Fruit fly (Drosophila melanogaster) whole organism, embryonic: Measurements from ENCODE around the gene mRpS31.

Experiments used
- Adf1 ChIP-seq: fragments of 200-800 bp; sonication (Bioruptor generic); IDR thresholded peaks from 2 replicates; pipeline ENCODE4 v1.3.6; 2022; ENCODE audit warnings: missing biosample characterization, missing genetic modification characterization
- CG10267 ChIP-seq: fragments of 200-800 bp; sonication (Bioruptor generic); optimal IDR thresholded peaks from 2 replicates; lab custom pipeline; 2018; ENCODE audit warnings: missing biosample characterization, mild to moderate bottlenecking, missing genetic modification characterization, moderate library complexity
- CG11695 ChIP-seq: fragments of 200-800 bp; sonication (Bioruptor generic); IDR thresholded peaks from 3 replicates; pipeline ENCODE4 v1.3.6; 2022; ENCODE audit warnings: missing biosample characterization, missing genetic modification characterization
- CG12155 ChIP-seq: fragments of 200-800 bp; sonication (Bioruptor generic); optimal IDR thresholded peaks from 3 replicates; lab custom pipeline; 2016; ENCODE audit warnings: missing biosample characterization, missing genetic modification characterization
- CG12744 ChIP-seq: fragments of 200-800 bp; sonication (Bioruptor generic); optimal IDR thresholded peaks from 2 replicates; lab custom pipeline; 2016; ENCODE audit warnings: missing biosample characterization, missing genetic modification characterization
- CG14860 ChIP-seq: fragments of 200-800 bp; sonication (Bioruptor generic); IDR thresholded peaks from 3 replicates; pipeline ENCODE4 v1.3.6; 2022; ENCODE audit warnings: missing biosample characterization, missing genetic modification characterization; ENCODE audit not compliant: partially characterized antibody
- CG15514 ChIP-seq: fragments of 200-800 bp; sonication (Bioruptor generic); optimal IDR thresholded peaks from 3 replicates; lab custom pipeline; 2017; ENCODE audit warnings: missing biosample characterization, missing genetic modification characterization, mild to moderate bottlenecking, moderate library complexity, missing genetic modification reagents
- CG16813 ChIP-seq: fragments of 200-800 bp; sonication (Bioruptor generic); IDR thresholded peaks from 3 replicates; pipeline ENCODE4 v1.3.6; 2022; ENCODE audit warnings: missing biosample characterization, missing genetic modification characterization; ENCODE audit not compliant: partially characterized antibody
- CG16815 ChIP-seq: fragments of 200-800 bp; sonication (Bioruptor generic); optimal IDR thresholded peaks from 3 replicates; lab custom pipeline; 2017; ENCODE audit warnings: missing biosample characterization, mild to moderate bottlenecking, missing genetic modification characterization
- CG17359 ChIP-seq: fragments of 200-800 bp; sonication (Bioruptor generic); optimal IDR thresholded peaks from 3 replicates; lab custom pipeline; 2018; ENCODE audit warnings: missing biosample characterization, mild to moderate bottlenecking, missing genetic modification characterization, moderate library complexity
- CG17912 ChIP-seq: fragments of 200-800 bp; sonication (Bioruptor generic); optimal IDR thresholded peaks from 2 replicates; lab custom pipeline; 2018; ENCODE audit warnings: missing biosample characterization, mild to moderate bottlenecking, missing genetic modification characterization
- CG30020 ChIP-seq: fragments of 200-800 bp; optimal IDR thresholded peaks from 2 replicates; lab custom pipeline; 2019; ENCODE audit warnings: missing biosample characterization, mild to moderate bottlenecking, missing genetic modification characterization, moderate library complexity
- CG31224 ChIP-seq: fragments of 200-800 bp; sonication (Bioruptor generic); IDR thresholded peaks from 2 replicates; pipeline ENCODE4 v1.3.6; 2022; ENCODE audit warnings: missing biosample characterization, missing genetic modification characterization
- CG33557 ChIP-seq: fragments of 200-800 bp; sonication (Bioruptor generic); optimal IDR thresholded peaks from 2 replicates; lab custom pipeline; 2019; ENCODE audit warnings: missing biosample characterization, mild to moderate bottlenecking, missing genetic modification characterization, moderate library complexity
- CG3726 ChIP-seq: fragments of 200-800 bp; sonication (Bioruptor generic); IDR thresholded peaks from 3 replicates; pipeline ENCODE4, ENCODE4 v1.3.6; 2022; ENCODE audit warnings: missing biosample characterization, missing genetic modification characterization
- CG4360 ChIP-seq: fragments of 200-800 bp; sonication (Bioruptor generic); IDR thresholded peaks from 2 replicates; pipeline ENCODE4 v1.3.6; 2022; ENCODE audit warnings: missing biosample characterization, missing genetic modification characterization
- CG8478 ChIP-seq: fragments of >200 bp; optimal IDR thresholded peaks from 2 replicates; lab custom pipeline; 2018
- CG8765 ChIP-seq: fragments of 200-800 bp; sonication (Bioruptor generic); IDR thresholded peaks from 2 replicates; pipeline ENCODE4 v1.3.6; 2022; ENCODE audit warnings: missing biosample characterization, missing genetic modification characterization
- CG9817 ChIP-seq: fragments of 200-800 bp; sonication (Bioruptor generic); optimal IDR thresholded peaks from 2 replicates; lab custom pipeline; 2018; ENCODE audit warnings: missing biosample characterization, mild to moderate bottlenecking, missing genetic modification characterization, moderate library complexity
- Dref ChIP-seq: fragments of 200-800 bp; sonication (Bioruptor generic); IDR thresholded peaks from 2 replicates; pipeline ENCODE4 v1.3.6; 2022; ENCODE audit warnings: missing biosample characterization, missing genetic modification characterization
- Gsc ChIP-seq: fragments of 200-800 bp; sonication (Bioruptor generic); IDR thresholded peaks from 2 replicates; pipeline ENCODE4 v1.3.6; 2022; ENCODE audit warnings: missing biosample characterization, missing genetic modification characterization
- Lpt ChIP-seq: fragments of >200 bp; optimal IDR thresholded peaks from 2 replicates; lab custom pipeline; 2018; ENCODE audit warnings: missing biosample characterization, missing genetic modification characterization
- Oli ChIP-seq: fragments of 200-800 bp; sonication (Bioruptor generic); optimal IDR thresholded peaks from 2 replicates; lab custom pipeline; 2018; ENCODE audit warnings: missing biosample characterization, mild to moderate bottlenecking, missing genetic modification characterization, moderate library complexity
- Scr ChIP-seq: fragments of 200-800 bp; sonication (Bioruptor generic); IDR thresholded peaks from 2 replicates; pipeline ENCODE4 v1.3.6; 2022; ENCODE audit warnings: missing biosample characterization, missing genetic modification characterization; ENCODE audit not compliant: partially characterized antibody
- Sin3A ChIP-seq: fragments of >200 bp; optimal IDR thresholded peaks from 2 replicates; lab custom pipeline; 2018
- Spps ChIP-seq: fragments of 200-800 bp; sonication (Bioruptor generic); optimal IDR thresholded peaks from 2 replicates; lab custom pipeline; 2018; ENCODE audit warnings: missing biosample characterization, mild to moderate bottlenecking, missing genetic modification characterization
- Xbp1 ChIP-seq: fragments of 200-800 bp; sonication (Bioruptor generic); optimal IDR thresholded peaks from 3 replicates; lab custom pipeline; 2016; ENCODE audit warnings: missing biosample characterization, mild to moderate bottlenecking, missing genetic modification characterization
- ab ChIP-seq: fragments of 200-800 bp; sonication (Bioruptor generic); optimal IDR thresholded peaks from 2 replicates; lab custom pipeline; 2016; ENCODE audit warnings: missing biosample characterization, missing genetic modification characterization
- abd-A ChIP-seq: fragments of 200-800 bp; sonication (Bioruptor generic); optimal IDR thresholded peaks from 3 replicates; lab custom pipeline; 2019; ENCODE audit warnings: missing biosample characterization, mild to moderate bottlenecking, missing genetic modification characterization, moderate library complexity
- ac ChIP-seq: fragments of 200-800 bp; sonication (Bioruptor generic); optimal IDR thresholded peaks from 3 replicates; lab custom pipeline; 2017; ENCODE audit warnings: missing biosample characterization, mild to moderate bottlenecking, missing genetic modification characterization
- ara ChIP-seq: fragments of 200-800 bp; sonication (Bioruptor generic); IDR thresholded peaks from 2 replicates; pipeline ENCODE4 v1.3.6; 2022; ENCODE audit warnings: missing biosample characterization, missing genetic modification characterization
- az2 ChIP-seq: fragments of 200-800 bp; sonication (Bioruptor generic); optimal IDR thresholded peaks from 3 replicates; lab custom pipeline; 2016; ENCODE audit warnings: missing biosample characterization, missing genetic modification characterization
- br ChIP-seq: fragments of >200 bp; optimal IDR thresholded peaks from 2 replicates; lab custom pipeline; 2017
- cas ChIP-seq: fragments of 200-800 bp; sonication (Bioruptor generic); IDR thresholded peaks from 2 replicates; pipeline ENCODE4 v1.3.6; 2022; ENCODE audit warnings: missing biosample characterization, missing genetic modification characterization
- chm ChIP-seq: fragments of 200-800 bp; sonication (Bioruptor generic); IDR thresholded peaks from 2 replicates; pipeline ENCODE4 v1.3.6; 2022; ENCODE audit warnings: missing biosample characterization, missing genetic modification characterization
- chn ChIP-seq: fragments of 200-800 bp; sonication (Bioruptor generic); optimal IDR thresholded peaks from 2 replicates; lab custom pipeline; 2016; ENCODE audit warnings: missing biosample characterization, missing genetic modification characterization
- corto ChIP-seq: fragments of 200-800 bp; sonication (Bioruptor generic); optimal IDR thresholded peaks from 2 replicates; lab custom pipeline; 2016; ENCODE audit warnings: missing biosample characterization, mild to moderate bottlenecking, missing genetic modification characterization, moderate library complexity
- danr ChIP-seq: fragments of 200-800 bp; sonication (Bioruptor generic); IDR thresholded peaks from 2 replicates; pipeline ENCODE4 v1.3.6; 2022; ENCODE audit warnings: missing biosample characterization, missing genetic modification characterization
- ems ChIP-seq: fragments of 200-800 bp; sonication (Bioruptor generic); optimal IDR thresholded peaks from 3 replicates; lab custom pipeline; 2016; ENCODE audit warnings: missing biosample characterization, missing genetic modification characterization
- exex ChIP-seq: fragments of 200-800 bp; sonication (Bioruptor generic); optimal IDR thresholded peaks from 4 replicates; lab custom pipeline; 2018; ENCODE audit warnings: missing biosample characterization, mild to moderate bottlenecking, missing genetic modification characterization, moderate library complexity
- fd102C ChIP-seq: fragments of 200-800 bp; sonication (Bioruptor generic); optimal IDR thresholded peaks from 2 replicates; lab custom pipeline; 2018; ENCODE audit warnings: missing biosample characterization, mild to moderate bottlenecking, missing genetic modification characterization, moderate library complexity
- hb ChIP-seq: fragments of 200-800 bp; sonication (Bioruptor generic); IDR thresholded peaks from 3 replicates; pipeline ENCODE4 v1.3.6; 2022; ENCODE audit warnings: missing biosample characterization, missing genetic modification characterization; ENCODE audit not compliant: partially characterized antibody
- jing ChIP-seq: fragments of 200-800 bp; sonication (Bioruptor generic); optimal IDR thresholded peaks from 2 replicates; lab custom pipeline; 2018; ENCODE audit warnings: missing biosample characterization, mild to moderate bottlenecking, missing genetic modification characterization
- ken ChIP-seq: fragments of 200-800 bp; sonication (Bioruptor generic); IDR thresholded peaks from 3 replicates; pipeline ENCODE4 v1.3.6; 2022; ENCODE audit warnings: missing biosample characterization, missing genetic modification characterization
- lab ChIP-seq: fragments of 200-800 bp; sonication (Bioruptor generic); optimal IDR thresholded peaks from 3 replicates; lab custom pipeline; 2017; ENCODE audit warnings: missing biosample characterization, missing genetic modification characterization, mild to moderate bottlenecking, moderate library complexity, missing genetic modification reagents
- maf-S ChIP-seq: fragments of 200-800 bp; sonication (Bioruptor generic); optimal IDR thresholded peaks from 2 replicates; lab custom pipeline; 2016; ENCODE audit warnings: missing biosample characterization, missing genetic modification characterization
- mld ChIP-seq: fragments of 200-800 bp; sonication (Bioruptor generic); IDR thresholded peaks from 3 replicates; pipeline ENCODE4 v1.3.6; 2022; ENCODE audit warnings: missing biosample characterization, missing genetic modification characterization; ENCODE audit not compliant: partially characterized antibody
- ro ChIP-seq: fragments of 200-800 bp; sonication (Bioruptor generic); IDR thresholded peaks from 2 replicates; pipeline ENCODE4 v1.3.6; 2022; ENCODE audit warnings: missing biosample characterization, missing genetic modification characterization
- tin ChIP-seq: fragments of 200-800 bp; sonication (Bioruptor generic); optimal IDR thresholded peaks from 3 replicates; lab custom pipeline; 2016; ENCODE audit warnings: missing biosample characterization, missing genetic modification characterization
- trh ChIP-seq: fragments of 200-800 bp; sonication (Bioruptor generic); optimal IDR thresholded peaks from 2 replicates; lab custom pipeline; 2016; ENCODE audit warnings: missing biosample characterization, missing genetic modification characterization
- usp ChIP-seq: fragments of >200 bp; optimal IDR thresholded peaks from 2 replicates; lab custom pipeline; 2017; ENCODE audit warnings: missing biosample characterization, missing genetic modification characterization
- z ChIP-seq: fragments of 200-800 bp; sonication (Bioruptor generic); IDR thresholded peaks from 3 replicates; pipeline ENCODE4 v1.3.6; 2022; ENCODE audit warnings: missing biosample characterization, missing genetic modification characterization

Gene mRpS31

dm6 chr3L:16053026-16053556 lies 48.1 kb downstream of the mRpS31 start (continued):
- TF ChIP-seq abd-A (tag; lab: Kevin White, UChicago) (no peak), tin (GFP tag; lab: Kevin White, UChicago) (no peak), ab (GFP tag; lab: Kevin White, UChicago) (no peak), fd102C (GFP tag; lab: Kevin White, UChicago) (no peak), exex (tag; lab: Kevin White, UChicago) (peak; percentile 56), br (lab: Kevin White, UChicago) (no peak), Oli (tag; lab: Kevin White, UChicago) (no peak), Lpt (no peak), CG8478 (lab: Kevin White, UChicago) (no peak), CG17912 (GFP tag; lab: Kevin White, UChicago) (no peak), Spps (no peak), CG8765 (no peak), Scr (GFP tag; lab: Robert Waterston, UW) (no peak), chn (GFP tag; lab: Kevin White, UChicago) (no peak), CG15514 (GFP tag; lab: Kevin White, UChicago) (no peak), ken (GFP tag; lab: Robert Waterston, UW) (peak; percentile 60; the same call in 2 of the 3 replicates), CG4360 (peak; percentile 12; the same call in 1 of the 2 replicates), CG33557 (no peak), CG3726 (GFP tag; lab: Robert Waterston, UW) (no peak), CG16813 (GFP tag; lab: Robert Waterston, UW) (no peak), ro (GFP tag; lab: Robert Waterston, UW) (no peak), trh (GFP tag; lab: Kevin White, UChicago) (no peak), chm (GFP tag; lab: Robert Waterston, UW) (0 out of 2 replicates have a peak, but pooled peaks have one; percentile 17), CG10267 (tag; lab: Kevin White, UChicago) (no peak), az2 (GFP tag; lab: Kevin White, UChicago) (no peak), z (GFP tag; lab: Robert Waterston, UW) (no peak), cas (GFP tag; lab: Robert Waterston, UW) (no peak), lab (GFP tag; lab: Kevin White, UChicago) (no peak), CG16815 (GFP tag; lab: Kevin White, UChicago) (no peak), CG17359 (tag; lab: Kevin White, UChicago) (no peak), mld (no peak), hb (GFP tag; lab: Robert Waterston, UW) (no peak), CG12155 (GFP tag; lab: Kevin White, UChicago) (no peak), CG14860 (GFP tag; lab: Robert Waterston, UW) (no peak), ac (GFP tag; lab: Kevin White, UChicago) (no peak), usp (GFP tag; lab: Kevin White, UChicago) (no peak), danr (GFP tag; lab: Robert Waterston, UW) (no peak), Dref (GFP tag; lab: Robert Waterston, UW) (no peak), Gsc (no peak), corto (GFP tag; lab: Kevin White, UChicago) (no peak), Adf1 (GFP tag; lab: Robert Waterston, UW) (no peak), CG9817 (tag; lab: Kevin White, UChicago) (no peak), Xbp1 (GFP tag; lab: Kevin White, UChicago) (no peak), CG11695 (GFP tag; lab: Robert Waterston, UW) (0 out of 3 replicates have a peak, but pooled peaks have one; percentile 6), ems (GFP tag; lab: Kevin White, UChicago) (no peak), Sin3A (lab: Kevin White, UChicago) (no peak), CG30020 (tag; lab: Kevin White, UChicago) (no peak), CG31224 (GFP tag; lab: Robert Waterston, UW) (no peak), maf-S (no peak), jing (GFP tag; lab: Kevin White, UChicago) (no peak), ara (GFP tag; lab: Robert Waterston, UW) (peak; percentile 51; the same call in 1 of the 2 replicates), CG12744 (GFP tag; lab: Kevin White, UChicago) (no peak)
